Worm (Caenorhabditis elegans) whole organism, mixed stage, embryonic: Measurements from ENCODE around the gene C50B6.9.

Source experiments
- M03D4.4 ChIP-seq: sonication (generic microtip); optimal IDR thresholded peaks from 2 replicates; lab custom pipeline; 2017; ENCODE audit warnings: mild to moderate bottlenecking, missing genetic modification characterization, missing compliant biosample characterization
- blmp-1 ChIP-seq: fragments of 150-350 bp; optimal IDR thresholded peaks from 2 replicates; lab custom pipeline; 2014; ENCODE audit warnings: missing biosample characterization, missing genetic modification characterization
- ceh-83 ChIP-seq: fragments of 200-800 bp; sonication (Bioruptor generic); optimal IDR thresholded peaks from 2 replicates; lab custom pipeline; 2018; ENCODE audit warnings: mild to moderate bottlenecking, missing genetic modification characterization, missing compliant biosample characterization
- ces-1 ChIP-seq: fragments of 150-350 bp; optimal IDR thresholded peaks from 2 replicates; lab custom pipeline; 2014; ENCODE audit warnings: missing biosample characterization, missing genetic modification reagents, missing genetic modification characterization
- cnd-1 ChIP-seq: fragments of 200-800 bp; sonication (Bioruptor generic); optimal IDR thresholded peaks from 2 replicates; lab custom pipeline; 2018; ENCODE audit warnings: mild to moderate bottlenecking, missing genetic modification characterization, missing compliant biosample characterization
- drap-1 ChIP-seq: fragments of 200-800 bp; sonication (Bioruptor generic); optimal IDR thresholded peaks from 3 replicates; lab custom pipeline; 2018; ENCODE audit warnings: mild to moderate bottlenecking, missing genetic modification characterization, missing compliant biosample characterization
- elt-3 ChIP-seq: fragments of 150-350 bp; optimal IDR thresholded peaks from 2 replicates; lab custom pipeline; 2014; ENCODE audit warnings: missing biosample characterization, missing genetic modification characterization
- flh-1 ChIP-seq: fragments of 200-800 bp; sonication (Bioruptor generic); optimal IDR thresholded peaks from 2 replicates; lab custom pipeline; 2018; ENCODE audit warnings: mild to moderate bottlenecking, missing genetic modification characterization, moderate library complexity, missing compliant biosample characterization
- ham-2 ChIP-seq: fragments of 200-800 bp; sonication (Bioruptor generic); optimal IDR thresholded peaks from 2 replicates; lab custom pipeline; 2018; ENCODE audit warnings: mild to moderate bottlenecking, missing genetic modification characterization, missing compliant biosample characterization
- lin-32 ChIP-seq: fragments of 200-800 bp; sonication (Bioruptor generic); optimal IDR thresholded peaks from 2 replicates; lab custom pipeline; 2018; ENCODE audit warnings: mild to moderate bottlenecking, missing genetic modification characterization, missing compliant biosample characterization
- lsy-2 ChIP-seq: fragments of 150-350 bp; optimal IDR thresholded peaks from 2 replicates; lab custom pipeline; 2014; ENCODE audit warnings: missing biosample characterization, missing genetic modification characterization
- mab-5 ChIP-seq: fragments of 150-350 bp; optimal IDR thresholded peaks from 2 replicates; lab custom pipeline; 2014; ENCODE audit warnings: missing biosample characterization, missing genetic modification characterization
- mep-1 ChIP-seq: fragments of 150-350 bp; optimal IDR thresholded peaks from 2 replicates; lab custom pipeline; 2017; ENCODE audit warnings: missing biosample characterization, missing genetic modification reagents, missing genetic modification characterization, inconsistent platforms
- mls-2 ChIP-seq: sonication (generic microtip); optimal IDR thresholded peaks from 2 replicates; lab custom pipeline; 2016; ENCODE audit warnings: mild to moderate bottlenecking, missing genetic modification characterization, moderate library complexity, missing compliant biosample characterization
- nhr-12 ChIP-seq: fragments of 150-350 bp; optimal IDR thresholded peaks from 2 replicates; lab custom pipeline; 2014; ENCODE audit warnings: missing biosample characterization, missing genetic modification characterization
- nhr-2 ChIP-seq: fragments of 150-350 bp; optimal IDR thresholded peaks from 2 replicates; lab custom pipeline; 2014; ENCODE audit warnings: missing biosample characterization, missing genetic modification characterization
- nhr-237 ChIP-seq: fragments of 150-350 bp; optimal IDR thresholded peaks from 2 replicates; lab custom pipeline; 2014; ENCODE audit warnings: missing biosample characterization, missing genetic modification characterization
- nhr-28 ChIP-seq: fragments of 150-350 bp; optimal IDR thresholded peaks from 2 replicates; lab custom pipeline; 2014; ENCODE audit warnings: missing biosample characterization, missing genetic modification characterization
- nhr-76 ChIP-seq: sonication (generic microtip); optimal IDR thresholded peaks from 2 replicates; lab custom pipeline; 2017; ENCODE audit warnings: missing biosample characterization, missing genetic modification characterization
- sem-2 ChIP-seq: fragments of 200-800 bp; sonication (Bioruptor generic); optimal IDR thresholded peaks from 2 replicates; lab custom pipeline; 2018; ENCODE audit warnings: mild to moderate bottlenecking, missing genetic modification characterization, missing compliant biosample characterization
- snpc-4 ChIP-seq: fragments of 150-350 bp; optimal IDR thresholded peaks from 2 replicates; lab custom pipeline; 2014; ENCODE audit warnings: missing biosample characterization, missing genetic modification characterization
- tbx-8 ChIP-seq: fragments of 200-800 bp; sonication (Bioruptor generic); optimal IDR thresholded peaks from 2 replicates; lab custom pipeline; 2018; ENCODE audit warnings: mild to moderate bottlenecking, missing genetic modification characterization, moderate library complexity, missing compliant biosample characterization
- unc-120 ChIP-seq: sonication (generic microtip); optimal IDR thresholded peaks from 2 replicates; lab custom pipeline; 2017; ENCODE audit warnings: missing genetic modification characterization, missing compliant biosample characterization; ENCODE audit not compliant: poor library complexity, severe bottlenecking
- unc-39 ChIP-seq: fragments of 150-350 bp; optimal IDR thresholded peaks from 2 replicates; lab custom pipeline; 2014; ENCODE audit warnings: missing biosample characterization, missing genetic modification characterization
- unc-62 ChIP-seq: fragments of 150-350 bp; optimal IDR thresholded peaks from 2 replicates; lab custom pipeline; 2014; ENCODE audit warnings: missing biosample characterization, missing genetic modification reagents, missing genetic modification characterization
- zip-8 ChIP-seq: fragments of 150-350 bp; optimal IDR thresholded peaks from 2 replicates; lab custom pipeline; 2014; ENCODE audit warnings: missing biosample characterization, missing genetic modification characterization
- ztf-11 ChIP-seq: fragments of 150-350 bp; optimal IDR thresholded peaks from 2 replicates; lab custom pipeline; 2014; ENCODE audit warnings: missing biosample characterization, missing genetic modification characterization

C50B6.9 gene

ce11 chrV:13366488-13366887 lies 30.3 kb downstream of the C50B6.9 start:
- TF ChIP-seq elt-3 (tag; lab: Kevin White, UChicago): no peak
- no peak for TF ChIP-seq lsy-2 (tag; lab: Kevin White, UChicago)
- TF ChIP-seq unc-62 (GFP tag; lab: Kevin White, UChicago): no peak
- no peak for TF ChIP-seq nhr-237
- no peak for TF ChIP-seq snpc-4 (tag; lab: Kevin White, UChicago)
- TF ChIP-seq ztf-11: no peak

ce11 chrV:13367024-13367423 lies 30.9 kb downstream of the C50B6.9 start, which contains the start of gene srx-125:
Gene srx-125, plus strand, starts transcription at chrV:13367324.
- TF ChIP-seq unc-39: no peak
- TF ChIP-seq drap-1 (GFP tag; lab: Kevin White, UChicago): no peak
- TF ChIP-seq mab-5 (tag; lab: Kevin White, UChicago): no peak
- TF ChIP-seq elt-3 (tag; lab: Kevin White, UChicago): no peak
- no peak for TF ChIP-seq mep-1 (tag; lab: Kevin White, UChicago)
- no peak for TF ChIP-seq lin-32 (GFP tag; lab: Kevin White, UChicago)
- no peak for TF ChIP-seq M03D4.4 (tag; lab: Kevin White, UChicago)
- no peak for TF ChIP-seq mls-2

- TF ChIP-seq cnd-1 (no peak), mep-1 (tag; lab: Kevin White, UChicago) (no peak), nhr-76 (tag; lab: Kevin White, UChicago) (no peak), unc-120 (tag; lab: Kevin White, UChicago) (no peak), flh-1 (GFP tag; lab: Kevin White, UChicago) (no peak), nhr-12 (tag; lab: Kevin White, UChicago) (no peak), M03D4.4 (tag; lab: Kevin White, UChicago) (no peak), ceh-83 (GFP tag; lab: Kevin White, UChicago) (no peak), nhr-28 (tag; lab: Kevin White, UChicago) (no peak), ham-2 (GFP tag; lab: Kevin White, UChicago) (no peak), unc-62 (GFP tag; lab: Kevin White, UChicago) (no peak)
These were observed 33.5 kb downstream of the C50B6.9 start for ce11 chrV:13369663-13370062.

- TF ChIP-seq mab-5 (tag; lab: Kevin White, UChicago): no peak
- no peak for TF ChIP-seq mls-2
- no peak for TF ChIP-seq sem-2 (GFP tag; lab: Kevin White, UChicago)
- TF ChIP-seq tbx-8 (GFP tag; lab: Kevin White, UChicago): no peak
- TF ChIP-seq, all 35 proteins: peak for 0
These were observed 34.1 kb downstream of the C50B6.9 start for ce11 chrV:13370265-13370664.

- TF ChIP-seq tbx-8 (GFP tag; lab: Kevin White, UChicago) (no peak), zip-8 (tag; lab: Kevin White, UChicago) (peak; percentile 86), nhr-12 (tag; lab: Kevin White, UChicago) (no peak), flh-1 (GFP tag; lab: Kevin White, UChicago) (no peak), cnd-1 (no peak), ztf-11 (no peak), ces-1 (GFP tag; lab: Kevin White, UChicago) (no peak), drap-1 (GFP tag; lab: Kevin White, UChicago) (no peak), mls-2 (no peak), unc-120 (tag; lab: Kevin White, UChicago) (no peak), blmp-1 (no peak), unc-62 (GFP tag; lab: Kevin White, UChicago) (peak; percentile 7), nhr-2 (tag; lab: Kevin White, UChicago) (peak; percentile 20), sem-2 (GFP tag; lab: Kevin White, UChicago) (no peak), mab-5 (tag; lab: Kevin White, UChicago) (no peak), ham-2 (GFP tag; lab: Kevin White, UChicago) (no peak)
- TF ChIP-seq, all 35 proteins: peak for 3
These were observed 35.2 kb downstream of the C50B6.9 start for ce11 chrV:13371336-13371735.

- no peak for TF ChIP-seq M03D4.4 (tag; lab: Kevin White, UChicago)
These were observed 36.7 kb downstream of the C50B6.9 start for ce11 chrV:13372821-13373220.

ce11 chrV:13373643-13374042 lies 37.5 kb downstream of the C50B6.9 start:
- TF ChIP-seq cnd-1 (no peak), unc-39 (no peak), snpc-4 (tag; lab: Kevin White, UChicago) (no peak)
